Fruit fly (Drosophila melanogaster) whole organism, embryonic: ENCODE results near the gene CG44437.

Experiments
- Asciz ChIP-seq: fragments of 200-800 bp; sonication (Bioruptor generic); optimal IDR thresholded peaks from 2 replicates; lab custom pipeline; 2017; ENCODE audit warnings: missing biosample characterization, mild to moderate bottlenecking, missing genetic modification characterization, missing genetic modification reagents
- Dp ChIP-seq: fragments of 200-800 bp; sonication (Bioruptor generic); optimal IDR thresholded peaks from 2 replicates; lab custom pipeline; 2018; ENCODE audit warnings: missing biosample characterization, mild to moderate bottlenecking, missing genetic modification characterization, moderate library complexity
- Trl ChIP-seq, 3 experiments: fragments of >200 bp in 2 of 3; fragments of 200-800 bp in 1 of 3; sonication (Bioruptor generic) in 1 of 3; optimal IDR thresholded peaks; 2 replicates in 1 of 3; 3 replicates in 2 of 3; lab custom pipeline; 2016 to 2017; ENCODE audit warnings: missing biosample characterization in 1 of 3, missing genetic modification characterization in 1 of 3

dm6 chrX:13240812-13241211 lies 38.8 kb upstream of the CG44437 start:
- TF ChIP-seq Trl (optimal IDR thresholded peaks at IDR 0.05; lab: Kevin White, UChicago) (no peak), Trl (GFP tag; optimal IDR thresholded peaks at IDR 0.05; lab: Kevin White, UChicago) (no peak), Dp (GFP tag; lab: Kevin White, UChicago) (no peak), Asciz (no peak)
